Fruit fly (Drosophila melanogaster) whole organism, adult: ENCODE measurements around the gene Spn28Db.

ENCODE experiments used
- CG5204 ChIP-seq: fragments of 200-800 bp; sonication (Bioruptor generic); optimal IDR thresholded peaks from 2 replicates; lab custom pipeline; 2016; ENCODE audit warnings: missing biosample characterization, missing genetic modification characterization
- ovo ChIP-seq: fragments of 200-800 bp; sonication (Bioruptor generic); optimal IDR thresholded peaks from 2 replicates; lab custom pipeline; 2016; ENCODE audit warnings: missing biosample characterization, missing genetic modification characterization
- tj ChIP-seq: fragments of 200-800 bp; sonication (Bioruptor generic); optimal IDR thresholded peaks from 3 replicates; lab custom pipeline; 2017; ENCODE audit warnings: missing biosample characterization, mild to moderate bottlenecking, missing genetic modification characterization, moderate library complexity

dm6 chr2L:7932091-7932769 lies 41.7 kb upstream of the Spn28Db start:
- TF ChIP-seq CG5204 (GFP tag; lab: Kevin White, UChicago), result peak; percentile 59
- no peak for TF ChIP-seq tj
- TF ChIP-seq ovo (GFP tag; lab: Kevin White, UChicago), result no peak
